Worm (Caenorhabditis elegans): ENCODE measurements around the gene srx-65.

Gene srx-65

DNA sequence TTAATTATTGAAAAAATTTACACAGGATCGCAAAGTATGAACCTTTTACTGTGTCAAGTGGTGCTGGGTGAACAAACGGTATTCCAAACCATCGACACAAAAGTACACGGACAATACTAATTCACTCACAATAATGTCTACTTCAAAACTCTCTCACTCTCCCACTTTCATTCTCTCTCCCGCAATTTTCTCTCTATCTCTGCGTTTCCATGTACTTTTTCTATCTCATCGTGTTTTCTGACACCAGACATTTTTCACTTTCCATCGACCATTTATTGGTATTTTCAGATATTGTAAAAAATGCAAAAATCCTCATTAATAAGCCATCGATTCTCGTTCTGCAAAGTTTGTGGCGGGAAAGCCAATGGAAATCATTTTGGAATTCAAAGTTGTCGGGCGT, 15.9 kb upstream of the srx-65 start, which contains the start of gene nhr-156:
TSS of gene nhr-156 (plus strand) at position 266 of the 400 bp plus-strand sequence.
- no peak for TF ChIP-seq mep-1 (tag; optimal IDR thresholded peaks at IDR 0.05)
- TF ChIP-seq nhr-76 (tag; optimal IDR thresholded peaks at IDR 0.05): no peak
- TF ChIP-seq nhr-237 (tag; optimal IDR thresholded peaks at IDR 0.05): no peak
- TF ChIP-seq unc-39 (tag; optimal IDR thresholded peaks at IDR 0.05): no peak
- no peak for TF ChIP-seq unc-62 (GFP tag; optimal IDR thresholded peaks at IDR 0.05)
- TF ChIP-seq ceh-83 (GFP tag; optimal IDR thresholded peaks at IDR 0.05): no peak
- TF ChIP-seq bed-3 (GFP tag; optimal IDR thresholded peaks at IDR 0.05): no peak
- no peak for TF ChIP-seq ceh-39 (tag; optimal IDR thresholded peaks at IDR 0.05)
- TF ChIP-seq drap-1 (GFP tag; optimal IDR thresholded peaks at IDR 0.05): no peak
- TF ChIP-seq flh-1 (GFP tag; optimal IDR thresholded peaks at IDR 0.05): no peak
- TF ChIP-seq hlh-1 (tag; optimal IDR thresholded peaks at IDR 0.05): no peak
- TF ChIP-seq ham-2 (GFP tag; optimal IDR thresholded peaks at IDR 0.05): no peak
- no peak for TF ChIP-seq lin-32 (GFP tag; optimal IDR thresholded peaks at IDR 0.05)
- no peak for TF ChIP-seq lin-13 (tag; optimal IDR thresholded peaks at IDR 0.05)
- no peak for TF ChIP-seq nhr-12 (tag; optimal IDR thresholded peaks at IDR 0.05)
- TF ChIP-seq elt-1 (tag; optimal IDR thresholded peaks at IDR 0.05; ENCODE audit: borderline replicate concordance, insufficient read depth): no peak
- no peak for TF ChIP-seq sptf-1 (tag; optimal IDR thresholded peaks at IDR 0.05)
- no peak for TF ChIP-seq ztf-11 (tag; optimal IDR thresholded peaks at IDR 0.05)

DNA sequence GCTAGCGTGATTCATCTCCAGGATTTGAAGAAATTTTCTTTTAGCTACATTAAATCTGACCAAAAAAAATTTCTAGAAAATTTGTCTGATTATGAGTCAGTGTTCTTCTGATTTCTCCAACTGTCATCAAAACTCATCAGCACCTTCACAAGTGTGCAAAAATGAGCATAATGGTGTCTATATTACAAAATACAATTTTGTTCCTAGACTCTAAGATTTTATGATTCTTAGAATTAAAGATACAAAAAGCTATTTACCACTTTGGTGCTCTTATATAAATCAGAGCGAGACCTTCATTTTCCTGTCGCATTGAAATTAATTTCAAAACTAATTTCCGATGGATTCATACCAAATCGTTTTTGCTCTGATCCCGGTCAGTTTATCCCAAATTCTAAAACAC, 9.3 kb upstream of the srx-65 start, which contains the start of gene srx-68:
TSS of gene srx-68 (plus strand) at position 301 of the 400 bp plus-strand sequence.
- no peak for TF ChIP-seq nhr-28 (tag; optimal IDR thresholded peaks at IDR 0.05)
- TF ChIP-seq ceh-39 (tag; optimal IDR thresholded peaks at IDR 0.05): no peak
- no peak for TF ChIP-seq nhr-2 (tag; optimal IDR thresholded peaks at IDR 0.05)
- TF ChIP-seq elt-1 (tag; optimal IDR thresholded peaks at IDR 0.05; ENCODE audit: borderline replicate concordance, insufficient read depth): no peak
- TF ChIP-seq sem-2 (GFP tag; optimal IDR thresholded peaks at IDR 0.05): no peak
- TF ChIP-seq unc-62 (GFP tag; optimal IDR thresholded peaks at IDR 0.05): no peak
- TF ChIP-seq nhr-76 (tag; optimal IDR thresholded peaks at IDR 0.05): no peak
- no peak for TF ChIP-seq mls-2 (tag; optimal IDR thresholded peaks at IDR 0.05)
- TF ChIP-seq lin-32 (GFP tag; optimal IDR thresholded peaks at IDR 0.05): no peak
- no peak for TF ChIP-seq ceh-43 (GFP tag; optimal IDR thresholded peaks at IDR 0.05)
- TF ChIP-seq mep-1 (tag; optimal IDR thresholded peaks at IDR 0.05): no peak
- no peak for TF ChIP-seq elt-3 (tag; optimal IDR thresholded peaks at IDR 0.05)
- TF ChIP-seq nhr-237 (tag; optimal IDR thresholded peaks at IDR 0.05): no peak

ce11 chrV:3913131-3913530, 8.6 kb upstream of the srx-65 start:
- no peak for TF ChIP-seq lin-32 (GFP tag; optimal IDR thresholded peaks at IDR 0.05)
- no peak for TF ChIP-seq lin-13 (tag; optimal IDR thresholded peaks at IDR 0.05)
- TF ChIP-seq bed-3 (GFP tag; optimal IDR thresholded peaks at IDR 0.05): no peak
- no peak for TF ChIP-seq blmp-1 (tag; optimal IDR thresholded peaks at IDR 0.05)
- no peak for TF ChIP-seq elt-1 (tag; optimal IDR thresholded peaks at IDR 0.05; ENCODE audit: borderline replicate concordance, insufficient read depth)
- no peak for TF ChIP-seq nhr-76 (tag; optimal IDR thresholded peaks at IDR 0.05)
- TF ChIP-seq sptf-1 (tag; optimal IDR thresholded peaks at IDR 0.05): no peak
- no peak for TF ChIP-seq unc-120 (tag; optimal IDR thresholded peaks at IDR 0.05; ENCODE audit: poor library complexity, severe bottlenecking)
- TF ChIP-seq ceh-43 (GFP tag; optimal IDR thresholded peaks at IDR 0.05): no peak
- TF ChIP-seq tbx-8 (GFP tag; optimal IDR thresholded peaks at IDR 0.05): no peak
- no peak for TF ChIP-seq unc-62 (GFP tag; optimal IDR thresholded peaks at IDR 0.05)
- no peak for TF ChIP-seq nhr-237 (tag; optimal IDR thresholded peaks at IDR 0.05)
- no peak for TF ChIP-seq flh-1 (GFP tag; optimal IDR thresholded peaks at IDR 0.05)
- no peak for TF ChIP-seq unc-39 (tag; optimal IDR thresholded peaks at IDR 0.05)
- TF ChIP-seq nhr-2 (tag; optimal IDR thresholded peaks at IDR 0.05): no peak
- TF ChIP-seq mls-2 (tag; optimal IDR thresholded peaks at IDR 0.05): no peak
- TF ChIP-seq ceh-83 (GFP tag; optimal IDR thresholded peaks at IDR 0.05): no peak
- TF ChIP-seq zip-8 (tag; optimal IDR thresholded peaks at IDR 0.05): no peak
- TF ChIP-seq nhr-28 (tag; optimal IDR thresholded peaks at IDR 0.05): no peak
- TF ChIP-seq drap-1 (GFP tag; optimal IDR thresholded peaks at IDR 0.05): no peak

ce11 chrV:3916480-3916879, 5.3 kb upstream of the srx-65 start, which contains the start of gene srx-67:
TSS of gene srx-67 (plus strand) at chrV:3916780.
- TF ChIP-seq ztf-11 (tag; optimal IDR thresholded peaks at IDR 0.05) (no peak), flh-1 (GFP tag; optimal IDR thresholded peaks at IDR 0.05) (no peak), ceh-43 (GFP tag; optimal IDR thresholded peaks at IDR 0.05) (no peak), mls-2 (tag; optimal IDR thresholded peaks at IDR 0.05) (no peak), unc-62 (GFP tag; optimal IDR thresholded peaks at IDR 0.05) (no peak), lin-13 (tag; optimal IDR thresholded peaks at IDR 0.05) (no peak), ham-2 (GFP tag; optimal IDR thresholded peaks at IDR 0.05) (no peak), elt-1 (tag; optimal IDR thresholded peaks at IDR 0.05; ENCODE audit: borderline replicate concordance, insufficient read depth) (no peak), hlh-1 (tag; optimal IDR thresholded peaks at IDR 0.05) (no peak), sem-2 (GFP tag; optimal IDR thresholded peaks at IDR 0.05) (no peak), tbx-8 (GFP tag; optimal IDR thresholded peaks at IDR 0.05) (no peak), lsy-2 (tag; optimal IDR thresholded peaks at IDR 0.05) (no peak), ceh-83 (GFP tag; optimal IDR thresholded peaks at IDR 0.05) (no peak), lin-32 (GFP tag; optimal IDR thresholded peaks at IDR 0.05) (no peak), pha-4 (tag; optimal IDR thresholded peaks at IDR 0.05) (no peak), M03D4.4 (tag; optimal IDR thresholded peaks at IDR 0.05) (no peak)
